Fruit fly (Drosophila melanogaster) whole organism, embryonic: Measurements from ENCODE around the gene CG14650.

Experiments used
- CG1024 ChIP-seq: fragments of 200-800 bp; sonication (Bioruptor generic); IDR thresholded peaks from 2 replicates; pipeline ENCODE4 v1.3.6; 2022; ENCODE audit warnings: missing biosample characterization, missing genetic modification characterization
- CG10321 ChIP-seq: fragments of 200-800 bp; sonication (Bioruptor generic); IDR thresholded peaks from 2 replicates; pipeline ENCODE4 v1.3.6; 2022; ENCODE audit warnings: missing biosample characterization, missing genetic modification characterization
- CG10959 ChIP-seq: fragments of 200-800 bp; sonication (Bioruptor generic); IDR thresholded peaks from 2 replicates; pipeline ENCODE4 v1.3.6; 2022; ENCODE audit warnings: missing biosample characterization, missing genetic modification characterization
- CG12769 ChIP-seq: fragments of 200-800 bp; sonication (Bioruptor generic); optimal IDR thresholded peaks from 2 replicates; lab custom pipeline; 2019; ENCODE audit warnings: missing biosample characterization, mild to moderate bottlenecking, missing genetic modification characterization, moderate library complexity
- CG13296 ChIP-seq: fragments of 200-800 bp; sonication (Bioruptor generic); optimal IDR thresholded peaks from 3 replicates; lab custom pipeline; 2018; ENCODE audit warnings: missing biosample characterization, mild to moderate bottlenecking, missing genetic modification characterization
- CG13624 ChIP-seq: fragments of 200-800 bp; sonication (Bioruptor generic); optimal IDR thresholded peaks from 2 replicates; lab custom pipeline; 2016; ENCODE audit warnings: missing biosample characterization, missing genetic modification characterization
- CG1647 ChIP-seq: fragments of 200-800 bp; sonication (Bioruptor generic); optimal IDR thresholded peaks from 3 replicates; lab custom pipeline; 2016; ENCODE audit warnings: missing biosample characterization, missing genetic modification characterization
- CG16779 ChIP-seq: fragments of 200-800 bp; sonication (Bioruptor generic); IDR thresholded peaks from 2 replicates; pipeline ENCODE4 v1.3.6; 2022; ENCODE audit warnings: missing biosample characterization, missing genetic modification characterization
- CG17328 ChIP-seq: fragments of 200-800 bp; sonication (Bioruptor generic); IDR thresholded peaks from 2 replicates; pipeline ENCODE4 v1.3.6; 2022; ENCODE audit warnings: missing biosample characterization, missing genetic modification characterization
- CG17912 ChIP-seq: fragments of 200-800 bp; sonication (Bioruptor generic); optimal IDR thresholded peaks from 2 replicates; lab custom pipeline; 2018; ENCODE audit warnings: missing biosample characterization, mild to moderate bottlenecking, missing genetic modification characterization
- CG1792 ChIP-seq: fragments of 200-800 bp; sonication (Bioruptor generic); optimal IDR thresholded peaks from 2 replicates; lab custom pipeline; 2016; ENCODE audit warnings: missing biosample characterization, missing genetic modification characterization
- CG18011 ChIP-seq: fragments of 200-800 bp; sonication (Bioruptor generic); optimal IDR thresholded peaks from 2 replicates; lab custom pipeline; 2017; ENCODE audit warnings: missing biosample characterization, missing genetic modification characterization, mild to moderate bottlenecking, moderate library complexity, missing genotype
- CG4707 ChIP-seq: fragments of 200-800 bp; sonication (Bioruptor generic); optimal IDR thresholded peaks from 2 replicates; lab custom pipeline; 2018; ENCODE audit warnings: missing biosample characterization, mild to moderate bottlenecking, missing genetic modification characterization, moderate library complexity
- CG5245 ChIP-seq: fragments of 200-800 bp; sonication (Bioruptor generic); optimal IDR thresholded peaks from 3 replicates; lab custom pipeline; 2016; ENCODE audit warnings: missing biosample characterization, missing genetic modification characterization
- CG6254 ChIP-seq: fragments of 200-800 bp; sonication (Bioruptor generic); optimal IDR thresholded peaks from 3 replicates; lab custom pipeline; 2017; ENCODE audit warnings: mild to moderate bottlenecking, missing biosample characterization, missing genetic modification reagents, missing genetic modification characterization
- CG6689 ChIP-seq: fragments of 200-800 bp; sonication (Bioruptor generic); IDR thresholded peaks from 2 replicates; pipeline ENCODE4 v1.3.6; 2022; ENCODE audit warnings: missing biosample characterization, missing genetic modification characterization
- CG7928 ChIP-seq: fragments of 200-800 bp; sonication (Bioruptor generic); optimal IDR thresholded peaks from 2 replicates; lab custom pipeline; 2017; ENCODE audit warnings: missing biosample characterization, mild to moderate bottlenecking, missing genetic modification characterization
- CG9932 ChIP-seq: fragments of 200-800 bp; sonication (Bioruptor generic); IDR thresholded peaks from 2 replicates; pipeline ENCODE4 v1.3.6; 2022; ENCODE audit warnings: missing biosample characterization, missing genetic modification characterization
- Chrac-16 ChIP-seq: fragments of 200-800 bp; sonication (Bioruptor generic); optimal IDR thresholded peaks from 3 replicates; lab custom pipeline; 2016; ENCODE audit warnings: missing biosample characterization, missing genetic modification characterization
- Dp ChIP-seq: fragments of 200-800 bp; sonication (Bioruptor generic); optimal IDR thresholded peaks from 2 replicates; lab custom pipeline; 2018; ENCODE audit warnings: missing biosample characterization, mild to moderate bottlenecking, missing genetic modification characterization, moderate library complexity
- E2f2 ChIP-seq: fragments of 200-800 bp; sonication (Bioruptor generic); IDR thresholded peaks from 2 replicates; pipeline ENCODE4 v1.3.6; 2022; ENCODE audit warnings: missing biosample characterization, missing genetic modification characterization
- Eip74EF ChIP-seq, 2 experiments: fragments of 200-800 bp in 1 of 2; fragments of >200 bp in 1 of 2; sonication (Bioruptor generic) in 1 of 2; optimal IDR thresholded peaks; 2 replicates each; lab custom pipeline; 2017 to 2019; ENCODE audit warnings: missing biosample characterization in 2 of 2, missing genetic modification characterization in 2 of 2, mild to moderate bottlenecking in 1 of 2, moderate library complexity in 1 of 2
- Ets97D ChIP-seq: fragments of 200-800 bp; sonication (Bioruptor generic); optimal IDR thresholded peaks from 3 replicates; lab custom pipeline; 2016; ENCODE audit warnings: missing biosample characterization, missing genetic modification characterization
- HLHmδ ChIP-seq: fragments of 200-800 bp; sonication (Bioruptor generic); optimal IDR thresholded peaks from 2 replicates; lab custom pipeline; 2018; ENCODE audit warnings: missing biosample characterization, mild to moderate bottlenecking, missing genetic modification characterization, moderate library complexity
- Hand ChIP-seq: fragments of 200-800 bp; sonication (Bioruptor generic); optimal IDR thresholded peaks from 2 replicates; lab custom pipeline; 2017; ENCODE audit warnings: mild to moderate bottlenecking, missing biosample characterization, missing genetic modification reagents, missing genetic modification characterization
- HmgD ChIP-seq: fragments of 200-800 bp; sonication (Bioruptor generic); optimal IDR thresholded peaks from 3 replicates; lab custom pipeline; 2016; ENCODE audit warnings: missing biosample characterization, missing genetic modification characterization
- Hsf ChIP-seq: fragments of 200-800 bp; sonication (Bioruptor generic); optimal IDR thresholded peaks from 3 replicates; lab custom pipeline; 2016; ENCODE audit warnings: missing biosample characterization, missing genetic modification characterization
- MBD-R2 ChIP-seq: fragments of 200-800 bp; sonication (Bioruptor generic); IDR thresholded peaks from 2 replicates; pipeline ENCODE4 v1.3.6; 2022; ENCODE audit warnings: missing biosample characterization, missing genetic modification characterization
- Mad ChIP-seq: fragments of 200-800 bp; sonication (Bioruptor generic); optimal IDR thresholded peaks from 2 replicates; lab custom pipeline; 2016; ENCODE audit warnings: missing biosample characterization, missing genetic modification characterization
- Nf-YC ChIP-seq: fragments of 200-800 bp; optimal IDR thresholded peaks from 3 replicates; lab custom pipeline; 2019; ENCODE audit warnings: missing biosample characterization, mild to moderate bottlenecking, missing genetic modification characterization, moderate library complexity
- Six4 ChIP-seq: fragments of 200-800 bp; sonication (Bioruptor generic); optimal IDR thresholded peaks from 2 replicates; lab custom pipeline; 2016; ENCODE audit warnings: missing biosample characterization, missing genetic modification characterization
- chn ChIP-seq: fragments of 200-800 bp; sonication (Bioruptor generic); optimal IDR thresholded peaks from 2 replicates; lab custom pipeline; 2016; ENCODE audit warnings: missing biosample characterization, missing genetic modification characterization
- dan ChIP-seq: fragments of 200-800 bp; sonication (Bioruptor generic); IDR thresholded peaks from 2 replicates; pipeline ENCODE4 v1.3.6; 2022; ENCODE audit warnings: missing biosample characterization, missing genetic modification characterization
- emc ChIP-seq: fragments of 200-800 bp; sonication (Bioruptor generic); optimal IDR thresholded peaks from 2 replicates; lab custom pipeline; 2016; ENCODE audit warnings: missing biosample characterization, missing genetic modification characterization
- ewg ChIP-seq: fragments of 200-800 bp; sonication (Bioruptor generic); optimal IDR thresholded peaks from 3 replicates; lab custom pipeline; 2017; ENCODE audit warnings: mild to moderate bottlenecking, missing biosample characterization, missing genetic modification reagents, missing genetic modification characterization
- gro ChIP-seq: fragments of 200-800 bp; sonication (Bioruptor generic); optimal IDR thresholded peaks from 2 replicates; lab custom pipeline; 2016; ENCODE audit warnings: missing biosample characterization, missing genetic modification characterization
- hb ChIP-seq: fragments of 200-800 bp; sonication (Bioruptor generic); IDR thresholded peaks from 3 replicates; pipeline ENCODE4 v1.3.6; 2022; ENCODE audit warnings: missing biosample characterization, missing genetic modification characterization; ENCODE audit not compliant: partially characterized antibody
- inv ChIP-seq: fragments of 200-800 bp; sonication (Bioruptor generic); IDR thresholded peaks from 2 replicates; pipeline ENCODE4 v1.3.6; 2022; ENCODE audit warnings: missing biosample characterization, missing genetic modification characterization; ENCODE audit not compliant: partially characterized antibody
- kay ChIP-seq: fragments of 200-800 bp; sonication (Bioruptor generic); optimal IDR thresholded peaks from 2 replicates; lab custom pipeline; 2016; ENCODE audit warnings: missing biosample characterization, missing genetic modification characterization
- luna ChIP-seq: fragments of 200-800 bp; sonication (Bioruptor generic); optimal IDR thresholded peaks from 2 replicates; lab custom pipeline; 2016; ENCODE audit warnings: missing biosample characterization, missing genetic modification characterization
- maf-S ChIP-seq: fragments of 200-800 bp; sonication (Bioruptor generic); optimal IDR thresholded peaks from 2 replicates; lab custom pipeline; 2016; ENCODE audit warnings: missing biosample characterization, missing genetic modification characterization
- p53 ChIP-seq: fragments of 200-800 bp; sonication (Bioruptor generic); optimal IDR thresholded peaks from 2 replicates; lab custom pipeline; 2016; ENCODE audit warnings: missing biosample characterization, missing genetic modification characterization
- pfk ChIP-seq: fragments of 200-800 bp; sonication (Bioruptor generic); optimal IDR thresholded peaks from 2 replicates; lab custom pipeline; 2018; ENCODE audit warnings: missing biosample characterization, mild to moderate bottlenecking, missing genetic modification characterization, moderate library complexity
- pho ChIP-seq: fragments of 200-800 bp; sonication (Bioruptor generic); optimal IDR thresholded peaks from 2 replicates; lab custom pipeline; 2016; ENCODE audit warnings: missing biosample characterization, missing genetic modification characterization
- pzg ChIP-seq: fragments of 200-800 bp; sonication (Bioruptor generic); optimal IDR thresholded peaks from 3 replicates; lab custom pipeline; 2018; ENCODE audit warnings: missing biosample characterization, mild to moderate bottlenecking, missing genetic modification characterization, moderate library complexity
- schlank ChIP-seq: fragments of 200-800 bp; sonication (Bioruptor generic); optimal IDR thresholded peaks from 2 replicates; lab custom pipeline; 2018; ENCODE audit warnings: missing biosample characterization, mild to moderate bottlenecking, missing genetic modification characterization
- stc ChIP-seq: fragments of 200-800 bp; sonication (Bioruptor generic); IDR thresholded peaks from 2 replicates; pipeline ENCODE4 v1.3.6; 2022; ENCODE audit warnings: missing biosample characterization, missing genetic modification characterization

CG14650 gene

dm6 chr3R:4394654-4395581 lies 42.3 kb upstream of the CG14650 start (continued):
- TF ChIP-seq CG10321 (GFP tag; lab: Robert Waterston, UW) = peak; percentile 61; the same call in 1 of the 2 replicates

dm6 chr3R:4397403-4398079 lies 39.6 kb upstream of the CG14650 start, which contains the start of gene CG9855:
CG9855 (minus strand) TSS chr3R:4397875.
- TF ChIP-seq CG6254 (no peak), dan (GFP tag; lab: Robert Waterston, UW) (no peak), pzg (GFP tag; lab: Kevin White, UChicago) (peak; percentile 79), Dp (peak; percentile 43), Eip74EF (GFP tag; optimal IDR thresholded peaks at IDR 0.05; lab: Kevin White, UChicago) (no peak), CG9932 (no peak), CG1792 (GFP tag; lab: Kevin White, UChicago) (no peak), kay (no peak), HmgD (GFP tag; lab: Kevin White, UChicago) (no peak), CG6689 (GFP tag; lab: Robert Waterston, UW) (no peak), CG1024 (GFP tag; lab: Robert Waterston, UW) (no peak), chn (GFP tag; lab: Kevin White, UChicago) (no peak), CG13296 (GFP tag; lab: Kevin White, UChicago) (no peak), p53 (GFP tag; lab: Kevin White, UChicago) (no peak), Ets97D (peak; percentile 45), stc (no peak), pfk (GFP tag; lab: Kevin White, UChicago) (no peak), E2f2 (peak; percentile 50), schlank (tag; lab: Kevin White, UChicago) (no peak), MBD-R2 (GFP tag; lab: Robert Waterston, UW) (peak; percentile 78), pho (GFP tag; lab: Kevin White, UChicago) (no peak), CG12769 (tag; lab: Kevin White, UChicago) (no peak), CG5245 (GFP tag; lab: Kevin White, UChicago) (no peak), CG7928 (GFP tag; lab: Kevin White, UChicago) (peak; percentile 66), gro (no peak), CG16779 (GFP tag; lab: Robert Waterston, UW) (no peak), Hand (GFP tag; lab: Kevin White, UChicago) (no peak), Six4 (GFP tag; lab: Kevin White, UChicago) (no peak), inv (GFP tag; lab: Robert Waterston, UW) (no peak), HLHmδ (no peak), CG17328 (GFP tag; lab: Robert Waterston, UW) (no peak), hb (GFP tag; lab: Robert Waterston, UW) (no peak), Chrac-16 (GFP tag; lab: Kevin White, UChicago) (no peak), emc (GFP tag; lab: Kevin White, UChicago) (no peak), CG1647 (GFP tag; lab: Kevin White, UChicago) (no peak), CG10959 (GFP tag; lab: Robert Waterston, UW) (no peak), Nf-YC (peak; percentile 18), CG17912 (no peak), maf-S (GFP tag; lab: Kevin White, UChicago) (no peak), CG13624 (GFP tag; lab: Kevin White, UChicago) (no peak), Mad (no peak), luna (GFP tag; lab: Kevin White, UChicago) (no peak), Hsf (GFP tag; lab: Kevin White, UChicago) (no peak), ewg (GFP tag; lab: Kevin White, UChicago) (no peak), CG18011 (GFP tag; lab: Kevin White, UChicago) (no peak), CG4707 (GFP tag; lab: Kevin White, UChicago) (no peak)
